Worm (Caenorhabditis elegans) whole organism, L4 larva: ENCODE data around the gene iglr-2.

Experiments
- F37D6.2 ChIP-seq: sonication (generic microtip); optimal IDR thresholded peaks from 2 replicates; lab custom pipeline; 2016; ENCODE audit warnings: mild to moderate bottlenecking, missing genetic modification characterization, missing compliant biosample characterization
- F49E8.2 ChIP-seq: sonication (generic microtip); optimal IDR thresholded peaks from 2 replicates; lab custom pipeline; 2016; ENCODE audit warnings: missing compliant biosample characterization, mild to moderate bottlenecking, missing genetic modification characterization, borderline replicate concordance
- T20F7.1 ChIP-seq: fragments of 200-800 bp; sonication (Bioruptor generic); optimal IDR thresholded peaks from 2 replicates; lab custom pipeline; 2018; ENCODE audit warnings: mild to moderate bottlenecking, missing genetic modification characterization, missing compliant biosample characterization
- T26A8.4 ChIP-seq: fragments of 200-800 bp; sonication (Bioruptor generic); IDR thresholded peaks from 2 replicates; pipeline ENCODE4 v1.3.6; 2022; ENCODE audit warnings: missing genetic modification characterization, missing compliant biosample characterization
- ZK546.5 ChIP-seq, 2 experiments: sonication (generic microtip); optimal IDR thresholded peaks; 2 replicates each; lab custom pipeline; 2017; ENCODE audit warnings: missing biosample characterization in 2 of 2, missing genetic modification characterization in 2 of 2
- aly-2 ChIP-seq: sonication (generic microtip); optimal IDR thresholded peaks from 2 replicates; lab custom pipeline; 2018; ENCODE audit warnings: missing biosample characterization, missing genetic modification characterization
- ama-1 ChIP-seq: fragments of 150-350 bp; optimal IDR thresholded peaks from 2 replicates; lab custom pipeline; 2014; ENCODE audit warnings: inconsistent platforms, mixed read lengths
- attf-4 ChIP-seq: sonication (generic microtip); optimal IDR thresholded peaks from 3 replicates; lab custom pipeline; 2017; ENCODE audit warnings: missing biosample characterization, missing genetic modification characterization
- ceh-20 ChIP-seq: fragments of 200-800 bp; sonication (Bioruptor generic); IDR thresholded peaks from 2 replicates; pipeline ENCODE4 v1.3.6; 2022; ENCODE audit warnings: missing genetic modification reagents, missing genetic modification characterization, missing compliant biosample characterization
- ceh-28 ChIP-seq: fragments of 150-350 bp; optimal IDR thresholded peaks from 2 replicates; lab custom pipeline; 2014; ENCODE audit warnings: missing biosample characterization, missing genetic modification reagents, missing genetic modification characterization
- ceh-44 ChIP-seq: fragments of 200-800 bp; sonication (Bioruptor generic); IDR thresholded peaks from 2 replicates; pipeline ENCODE4 v1.3.6; 2022; ENCODE audit warnings: missing genetic modification reagents, missing genetic modification characterization, missing compliant biosample characterization
- daf-8 ChIP-seq: fragments of 200-800 bp; sonication (Bioruptor generic); IDR thresholded peaks from 2 replicates; pipeline ENCODE4 v1.3.6; 2022; ENCODE audit warnings: missing genetic modification characterization, missing compliant biosample characterization
- dmd-8 ChIP-seq: fragments of 200-800 bp; sonication (Bioruptor generic); IDR thresholded peaks from 2 replicates; pipeline ENCODE4 v1.3.6; 2022; ENCODE audit warnings: missing genetic modification characterization, missing compliant biosample characterization
- dpl-1 ChIP-seq: fragments of 150-350 bp; optimal IDR thresholded peaks from 2 replicates; lab custom pipeline; 2014; ENCODE audit warnings: missing biosample characterization, missing genetic modification reagents, missing genetic modification characterization
- dve-1 ChIP-seq: sonication (generic microtip); optimal IDR thresholded peaks from 2 replicates; lab custom pipeline; 2017; ENCODE audit warnings: antibody characterized with exemption, mild to moderate bottlenecking, missing genetic modification characterization, missing compliant biosample characterization; ENCODE audit not compliant: insufficient read depth
- egl-43 ChIP-seq: fragments of 200-800 bp; sonication (Bioruptor generic); IDR thresholded peaks from 2 replicates; pipeline ENCODE4 v1.3.6; 2022; ENCODE audit warnings: missing genetic modification reagents, missing genetic modification characterization, missing compliant biosample characterization
- fkh-10 ChIP-seq: fragments of 150-350 bp; optimal IDR thresholded peaks from 2 replicates; lab custom pipeline; 2014; ENCODE audit warnings: missing biosample characterization, missing genetic modification reagents, missing genetic modification characterization
- hif-1 ChIP-seq, 2 experiments: sonication (generic microtip); optimal IDR thresholded peaks; 2 replicates each; lab custom pipeline; 2016 to 2017; ENCODE audit warnings: missing compliant biosample characterization in 2 of 2, missing genetic modification characterization in 2 of 2, missing genetic modification reagents in 2 of 2, missing genotype in 2 of 2, mild to moderate bottlenecking in 1 of 2
- lim-7 ChIP-seq: fragments of 200-800 bp; sonication (Bioruptor generic); IDR thresholded peaks from 2 replicates; pipeline ENCODE4 v1.3.6; 2022; ENCODE audit warnings: missing genetic modification characterization, missing compliant biosample characterization
- lin-15B ChIP-seq: fragments of 150-350 bp; sonication (generic microtip); optimal IDR thresholded peaks from 3 replicates; lab custom pipeline; 2014; ENCODE audit warnings: missing biosample characterization, missing genetic modification characterization
- lin-39 ChIP-seq: fragments of 150-350 bp; optimal IDR thresholded peaks from 2 replicates; lab custom pipeline; 2014; ENCODE audit warnings: missing biosample characterization, missing genetic modification reagents, missing genetic modification characterization
- lsy-2 ChIP-seq, 2 experiments: fragments of 150-350 bp in 1 of 2; sonication (generic microtip) in 1 of 2; optimal IDR thresholded peaks; 2 replicates each; lab custom pipeline; 2014 to 2017; ENCODE audit warnings: missing biosample characterization in 2 of 2, missing genetic modification characterization in 2 of 2
- madf-5 ChIP-seq, 2 experiments: fragments of 200-800 bp; sonication (Bioruptor generic); IDR thresholded peaks; 2 replicates each; pipeline ENCODE4 v1.3.6; 2022; ENCODE audit warnings: missing compliant biosample characterization in 2 of 2, missing genetic modification characterization in 2 of 2
- mdt-29 ChIP-seq: fragments of 200-800 bp; sonication (Bioruptor generic); IDR thresholded peaks from 2 replicates; pipeline ENCODE4 v1.3.6; 2022; ENCODE audit warnings: missing genetic modification reagents, missing genetic modification characterization, missing compliant biosample characterization
- mep-1 ChIP-seq: fragments of 150-350 bp; sonication (generic microtip); optimal IDR thresholded peaks from 3 replicates; lab custom pipeline; 2014; ENCODE audit warnings: missing biosample characterization, missing genetic modification characterization
- mxl-2 ChIP-seq: fragments of 200-800 bp; sonication (Bioruptor generic); conservative IDR thresholded peaks from 2 replicates; pipeline ENCODE4 v1.3.6; 2022; ENCODE audit warnings: missing genetic modification reagents, missing genetic modification characterization, missing compliant biosample characterization
- nhr-102 ChIP-seq: sonication (generic microtip); optimal IDR thresholded peaks from 2 replicates; lab custom pipeline; 2016; ENCODE audit warnings: mild to moderate bottlenecking, missing genetic modification characterization, moderate library complexity, missing compliant biosample characterization
- nhr-11 ChIP-seq: fragments of 150-350 bp; optimal IDR thresholded peaks from 2 replicates; lab custom pipeline; 2014; ENCODE audit warnings: missing biosample characterization, missing genetic modification characterization
- nhr-237 ChIP-seq: sonication (generic microtip); optimal IDR thresholded peaks from 2 replicates; lab custom pipeline; 2017; ENCODE audit warnings: missing biosample characterization, missing genetic modification characterization
- nhr-25 ChIP-seq: sonication (generic microtip); optimal IDR thresholded peaks from 2 replicates; lab custom pipeline; 2017; ENCODE audit warnings: missing genetic modification characterization, mild to moderate bottlenecking, missing compliant biosample characterization, antibody characterized with exemption, moderate library complexity, borderline replicate concordance; ENCODE audit not compliant: insufficient read depth
- nhr-48 ChIP-seq: sonication (generic microtip); optimal IDR thresholded peaks from 2 replicates; lab custom pipeline; 2016; ENCODE audit warnings: mild to moderate bottlenecking, missing genetic modification characterization, missing compliant biosample characterization
- nhr-6 ChIP-seq: fragments of 150-350 bp; optimal IDR thresholded peaks from 2 replicates; lab custom pipeline; 2014; ENCODE audit warnings: missing biosample characterization, missing genetic modification characterization
- php-3 ChIP-seq: fragments of 200-800 bp; sonication (Bioruptor generic); IDR thresholded peaks from 2 replicates; pipeline ENCODE4 v1.3.6; 2022; ENCODE audit warnings: missing genetic modification reagents, missing genetic modification characterization, missing compliant biosample characterization
- saeg-2 ChIP-seq: fragments of 200-800 bp; sonication (Bioruptor generic); IDR thresholded peaks from 2 replicates; pipeline ENCODE4 v1.3.6; 2022; ENCODE audit warnings: missing genetic modification reagents, missing genetic modification characterization, missing compliant biosample characterization
- skn-1 ChIP-seq: fragments of 150-350 bp; optimal IDR thresholded peaks from 2 replicates; lab custom pipeline; 2014; ENCODE audit warnings: missing biosample characterization, missing genetic modification characterization
- spr-1 ChIP-seq: sonication (generic microtip); optimal IDR thresholded peaks from 2 replicates; lab custom pipeline; 2016; ENCODE audit warnings: mild to moderate bottlenecking, missing genetic modification characterization, missing compliant biosample characterization
- tag-97 ChIP-seq: fragments of 200-800 bp; sonication (Bioruptor generic); IDR thresholded peaks from 2 replicates; pipeline ENCODE4 v1.3.6; 2022; ENCODE audit warnings: missing genetic modification characterization, missing compliant biosample characterization
- tra-1 ChIP-seq: fragments of 200-800 bp; sonication (Bioruptor generic); IDR thresholded peaks from 2 replicates; pipeline ENCODE4 v1.3.6; 2022; ENCODE audit warnings: missing genetic modification reagents, missing genetic modification characterization, missing compliant biosample characterization
- unc-130 ChIP-seq: sonication (generic microtip); optimal IDR thresholded peaks from 2 replicates; lab custom pipeline; 2016; ENCODE audit warnings: missing genetic modification reagents, missing genetic modification characterization, missing compliant biosample characterization
- unc-62 ChIP-seq, 3 experiments: fragments of 150-350 bp in 1 of 3; sonication (generic microtip); optimal IDR thresholded peaks in 2 of 3; peaks in 1 of 3; 1 replicate in 1 of 3; 2 replicates in 2 of 3; lab custom pipeline; 2014 to 2017; ENCODE audit warnings: missing biosample characterization in 3 of 3, missing genetic modification characterization in 3 of 3, missing genetic modification reagents in 3 of 3, missing genotype in 1 of 3
- vab-7 ChIP-seq: fragments of 200-800 bp; sonication (Bioruptor generic); IDR thresholded peaks from 2 replicates; pipeline ENCODE4 v1.3.6; 2022; ENCODE audit warnings: missing genetic modification reagents, missing genetic modification characterization, missing compliant biosample characterization
- zip-2 ChIP-seq: fragments of 150-350 bp; optimal IDR thresholded peaks from 2 replicates; lab custom pipeline; 2014; ENCODE audit warnings: missing biosample characterization, missing genetic modification characterization
- ztf-7 ChIP-seq: fragments of 150-350 bp; optimal IDR thresholded peaks from 2 replicates; lab custom pipeline; 2014; ENCODE audit warnings: missing biosample characterization, missing genetic modification characterization

iglr-2 gene

DNA sequence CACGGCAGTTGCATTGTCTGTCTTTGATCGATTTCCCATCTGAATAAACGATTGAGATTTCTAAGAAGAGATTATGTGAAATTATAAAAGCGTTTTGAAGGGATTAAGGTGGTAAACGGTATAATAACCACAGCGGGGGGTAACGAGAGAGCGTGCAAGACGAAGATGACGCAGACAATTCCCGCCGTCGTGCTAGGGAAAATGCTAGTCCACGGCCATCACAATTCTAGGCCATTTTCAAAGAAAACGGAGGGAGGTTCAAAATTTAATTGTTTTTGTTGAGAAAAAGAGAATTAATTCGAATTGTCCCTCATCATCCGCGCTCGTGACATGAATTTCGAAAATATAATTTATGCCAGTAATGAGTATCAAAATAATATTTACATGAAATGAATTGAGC, 12.0 kb downstream of the iglr-2 start, which contains the start of gene F10E9.11 (continued):
- TF ChIP-seq saeg-2 (GFP tag; lab: Robert Waterston, UW) (no peak), php-3 (GFP tag; lab: Robert Waterston, UW) (no peak), F49E8.2 (peak; percentile 22), spr-1 (tag; lab: Kevin White, UChicago) (peak; percentile 55), hif-1 (tag; optimal IDR thresholded peaks at IDR 0.05; lab: Kevin White, UChicago) (peak in 1 of 2 experiments; percentile 87), lim-7 (GFP tag; lab: Robert Waterston, UW) (no peak), tra-1 (GFP tag; lab: Robert Waterston, UW) (0 out of 2 replicates have a peak, but pooled peaks have one; percentile 20), lsy-2 (tag; optimal IDR thresholded peaks at IDR 0.05; lab: Kevin White, UChicago) (peak; percentile 28 to 88), dpl-1 (GFP tag; lab: Kevin White, UChicago) (peak; percentile 96), nhr-25 (peak; percentile 15), dve-1 (peak; percentile 72), zip-2 (tag; lab: Kevin White, UChicago) (no peak), ceh-28 (no peak), T26A8.4 (peak; percentile 45; the same call in 1 of the 2 replicates), ceh-44 (peak; percentile 48; the same call in 1 of the 2 replicates), mep-1 (peak; percentile 58), fkh-10 (GFP tag; lab: Kevin White, UChicago) (no peak), egl-43 (GFP tag; lab: Robert Waterston, UW) (no peak), T20F7.1 (GFP tag; lab: Kevin White, UChicago) (peak; percentile 36), madf-5 (GFP tag; IDR thresholded peaks at IDR 0.05; lab: Robert Waterston, UW) (no peak), attf-4 (tag; lab: Kevin White, UChicago) (no peak), tag-97 (GFP tag; lab: Robert Waterston, UW) (no peak), vab-7 (GFP tag; lab: Robert Waterston, UW) (peak; percentile 37; the same call in 1 of the 2 replicates), dmd-8 (GFP tag; lab: Robert Waterston, UW) (no peak), nhr-6 (tag; lab: Kevin White, UChicago) (peak; percentile 65), aly-2 (no peak), unc-130 (GFP tag; lab: Kevin White, UChicago) (peak; percentile 96), F37D6.2 (tag; lab: Kevin White, UChicago) (peak; percentile 56), skn-1 (tag; lab: Kevin White, UChicago) (no peak), lin-39 (tag; lab: Kevin White, UChicago) (no peak), nhr-48 (tag; lab: Kevin White, UChicago) (peak; percentile 24)

DNA sequence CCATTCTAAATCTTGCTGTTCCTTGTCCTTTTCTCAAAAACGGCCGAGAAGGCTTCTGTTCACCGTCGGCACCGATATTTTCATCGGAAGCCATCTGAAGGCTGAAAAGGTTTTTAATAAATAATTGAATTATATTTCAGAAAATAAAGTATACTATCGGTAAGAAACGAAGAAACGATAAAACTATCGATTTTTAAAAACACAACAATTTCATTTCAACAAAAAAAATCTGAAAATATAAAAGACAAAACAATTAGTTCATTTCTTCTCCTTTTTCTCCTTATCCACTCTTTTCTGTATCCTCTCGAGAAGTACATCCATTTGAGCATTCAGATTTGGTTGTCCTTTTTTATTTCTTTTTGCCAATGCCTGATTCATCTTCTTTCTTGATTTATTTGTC, 12.6 kb downstream of the iglr-2 start, which contains the start of gene sas-4:
Gene sas-4 (minus strand): TSS at position 101 of the 400 bp plus-strand sequence.
- no peak for TF ChIP-seq unc-62 (GFP tag; optimal IDR thresholded peaks at IDR 0.05 in 1 of 2; lab: Kevin White, UChicago)
- TF ChIP-seq unc-62 (tag; optimal IDR thresholded peaks at IDR 0.05; lab: Kevin White, UChicago), result no peak
- no peak for TF ChIP-seq nhr-48 (tag; lab: Kevin White, UChicago)
- no peak for TF ChIP-seq mdt-29 (GFP tag; lab: Robert Waterston, UW)
- TF ChIP-seq nhr-237 (tag; lab: Kevin White, UChicago), result no peak
- no peak for TF ChIP-seq mxl-2 (GFP tag; lab: Robert Waterston, UW)
- no peak for TF ChIP-seq nhr-11 (tag; lab: Kevin White, UChicago)
- TF ChIP-seq ceh-20, result no peak
- no peak for TF ChIP-seq nhr-102 (tag; lab: Kevin White, UChicago)
- TF ChIP-seq ZK546.5 (tag; optimal IDR thresholded peaks at IDR 0.05; lab: Kevin White, UChicago), result no peak
- TF ChIP-seq lin-15B (tag; lab: Kevin White, UChicago), result no peak
- no peak for TF ChIP-seq ama-1 (lab: Kevin White, UChicago)
- TF ChIP-seq daf-8, result no peak
- TF ChIP-seq ztf-7 (tag; lab: Kevin White, UChicago), result no peak
